Fruit fly (Drosophila melanogaster): ENCODE measurements around the gene xit.

xit gene

DNA sequence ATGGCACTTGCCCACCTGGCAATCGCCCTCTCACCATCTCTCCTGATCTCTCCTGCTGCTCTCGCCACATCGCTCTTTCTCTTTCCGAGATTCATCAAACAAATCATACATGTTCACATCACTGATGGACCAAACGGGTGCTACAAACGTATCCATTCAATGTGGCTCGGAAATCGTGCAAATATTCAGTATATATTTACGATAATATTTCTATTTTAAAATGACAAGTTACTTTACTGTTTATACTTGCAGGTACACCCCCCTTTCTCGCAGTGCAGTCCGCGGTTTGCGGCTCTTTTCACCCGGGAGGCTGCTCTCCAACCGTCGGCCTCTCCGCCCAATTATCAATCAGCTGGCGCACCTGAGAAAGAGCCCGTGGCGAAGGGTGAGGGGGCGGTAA is 29.3 kb upstream of the xit start (continued):
- TF ChIP-seq eve (GFP tag; optimal IDR thresholded peaks at IDR 0.05) (no peak), CG30403 (GFP tag; optimal IDR thresholded peaks at IDR 0.05) (peak; percentile 30), CG10431 (GFP tag; optimal IDR thresholded peaks at IDR 0.05) (no peak), CG7928 (GFP tag; optimal IDR thresholded peaks at IDR 0.05) (no peak), maf-S (GFP tag; optimal IDR thresholded peaks at IDR 0.05) (no peak), luna (GFP tag; optimal IDR thresholded peaks at IDR 0.05) (no peak), sob (GFP tag; IDR thresholded peaks at IDR 0.05) (no peak; the same call in 1 of the 2 replicates), CG3847 (GFP tag; IDR thresholded peaks at IDR 0.05) (no peak; the same call in 1 of the 2 replicates), CG5245 (GFP tag; optimal IDR thresholded peaks at IDR 0.05) (no peak), CG4404 (GFP tag; IDR thresholded peaks at IDR 0.05) (no peak), CG8290 (GFP tag; optimal IDR thresholded peaks at IDR 0.05) (no peak), CG8290 (tag; optimal IDR thresholded peaks at IDR 0.05) (no peak), CG4820 (GFP tag; optimal IDR thresholded peaks at IDR 0.05) (no peak), sens (GFP tag) (peak; percentile 56), insv (GFP tag; optimal IDR thresholded peaks at IDR 0.05) (no peak), Sox100B (GFP tag; optimal IDR thresholded peaks at IDR 0.05) (no peak), CG11456 (GFP tag; IDR thresholded peaks at IDR 0.05) (no peak), caup (GFP tag; optimal IDR thresholded peaks at IDR 0.05; ENCODE audit: severe bottlenecking) (no peak), salm (tag; optimal IDR thresholded peaks at IDR 0.05) (no peak), CG9437 (GFP tag; optimal IDR thresholded peaks at IDR 0.05) (no peak), kni (GFP tag; optimal IDR thresholded peaks at IDR 0.05) (no peak), Dll (GFP tag; IDR thresholded peaks at IDR 0.05; ENCODE audit: partially characterized antibody) (no peak), CG17361 (GFP tag; IDR thresholded peaks at IDR 0.05) (no peak), CG6654 (GFP tag; optimal IDR thresholded peaks at IDR 0.05) (no peak), CG6272 (GFP tag; IDR thresholded peaks at IDR 0.05) (no peak), CG6254 (GFP tag; optimal IDR thresholded peaks at IDR 0.05) (no peak), ken (GFP tag; IDR thresholded peaks at IDR 0.05) (peak; percentile 50; the same call in 1 of the 3 replicates), H2.0 (GFP tag; IDR thresholded peaks at IDR 0.05) (0 out of 2 replicates have a peak, but pooled peaks have one; percentile 28), CG17359 (tag; optimal IDR thresholded peaks at IDR 0.05) (peak; percentile 41), Atf-2 (GFP tag; optimal IDR thresholded peaks at IDR 0.05) (no peak), CG12155 (GFP tag; optimal IDR thresholded peaks at IDR 0.05) (no peak), Gug (GFP tag; IDR thresholded peaks at IDR 0.05) (no peak), Ets97D (GFP tag; optimal IDR thresholded peaks at IDR 0.05) (no peak), CG16779 (GFP tag; IDR thresholded peaks at IDR 0.05) (no peak), Hmx (GFP tag; optimal IDR thresholded peaks at IDR 0.05) (no peak), Sin3A (optimal IDR thresholded peaks at IDR 0.05) (no peak), sim (GFP tag; IDR thresholded peaks at IDR 0.05) (peak; percentile 9; the same call in 1 of the 2 replicates), CG2889 (GFP tag; IDR thresholded peaks at IDR 0.05) (no peak), ara (GFP tag; IDR thresholded peaks at IDR 0.05) (0 out of 2 replicates have a peak, but pooled peaks have one; percentile 17), Lpt (GFP tag; optimal IDR thresholded peaks at IDR 0.05) (no peak), nmo (GFP tag; optimal IDR thresholded peaks at IDR 0.05) (peak; percentile 10), dimm (GFP tag; IDR thresholded peaks at IDR 0.05) (no peak), h (optimal IDR thresholded peaks at IDR 0.05) (no peak), pros (GFP tag; optimal IDR thresholded peaks at IDR 0.05) (no peak), CG18764 (GFP tag; optimal IDR thresholded peaks at IDR 0.05) (no peak), gro (GFP tag; optimal IDR thresholded peaks at IDR 0.05) (no peak), dan (GFP tag; IDR thresholded peaks at IDR 0.05) (no peak), CG12104 (GFP tag; optimal IDR thresholded peaks at IDR 0.05) (no peak), CG10274 (GFP tag; optimal IDR thresholded peaks at IDR 0.05) (no peak), CG5180 (GFP tag; optimal IDR thresholded peaks at IDR 0.05) (peak; percentile 19), MBD-R2 (GFP tag; IDR thresholded peaks at IDR 0.05) (no peak), CG7372 (GFP tag; IDR thresholded peaks at IDR 0.05) (no peak), ab (GFP tag; optimal IDR thresholded peaks at IDR 0.05) (no peak), Opbp (GFP tag; IDR thresholded peaks at IDR 0.05; ENCODE audit: partially characterized antibody) (no peak)
